Fruit fly (Drosophila melanogaster) whole organism, embryonic: ENCODE measurements around the gene CG33281.
A peak's percentile ranks its signal among the peaks of the same experiment; 100 is the strongest.

Experiments used
- Adf1 ChIP-seq: fragments of 200-800 bp; sonication (Bioruptor generic); IDR thresholded peaks from 2 replicates; pipeline ENCODE4 v1.3.6; 2022; ENCODE audit warnings: missing biosample characterization, missing genetic modification characterization
- BEAF-32 ChIP-seq: fragments of 200-800 bp; sonication (Bioruptor generic); optimal IDR thresholded peaks from 3 replicates; lab custom pipeline; 2017; ENCODE audit warnings: missing biosample characterization, missing genetic modification characterization, mild to moderate bottlenecking, moderate library complexity, missing genetic modification reagents
- CG10321 ChIP-seq: fragments of 200-800 bp; sonication (Bioruptor generic); IDR thresholded peaks from 2 replicates; pipeline ENCODE4 v1.3.6; 2022; ENCODE audit warnings: missing biosample characterization, missing genetic modification characterization
- CG10654 ChIP-seq: fragments of 200-800 bp; sonication (Bioruptor generic); optimal IDR thresholded peaks from 2 replicates; lab custom pipeline; 2016; ENCODE audit warnings: missing biosample characterization, missing genetic modification characterization
- CG11456 ChIP-seq: fragments of 200-800 bp; sonication (Bioruptor generic); IDR thresholded peaks from 3 replicates; pipeline ENCODE4 v1.3.6; 2022; ENCODE audit warnings: missing biosample characterization, missing genetic modification characterization
- CG12942 ChIP-seq: fragments of 200-800 bp; sonication (Bioruptor generic); optimal IDR thresholded peaks from 3 replicates; lab custom pipeline; 2016; ENCODE audit warnings: missing biosample characterization, missing genetic modification characterization
- CG13424 ChIP-seq: fragments of 200-800 bp; sonication (Bioruptor generic); optimal IDR thresholded peaks from 2 replicates; lab custom pipeline; 2019; ENCODE audit warnings: missing biosample characterization, mild to moderate bottlenecking, missing genetic modification characterization, moderate library complexity
- CG16815 ChIP-seq: fragments of 200-800 bp; sonication (Bioruptor generic); optimal IDR thresholded peaks from 3 replicates; lab custom pipeline; 2017; ENCODE audit warnings: missing biosample characterization, mild to moderate bottlenecking, missing genetic modification characterization
- CG17361 ChIP-seq: fragments of 200-800 bp; sonication (Bioruptor generic); IDR thresholded peaks from 3 replicates; pipeline ENCODE4 v1.3.6; 2022; ENCODE audit warnings: missing biosample characterization, missing genetic modification characterization
- CG1792 ChIP-seq: fragments of 200-800 bp; sonication (Bioruptor generic); optimal IDR thresholded peaks from 2 replicates; lab custom pipeline; 2016; ENCODE audit warnings: missing biosample characterization, missing genetic modification characterization
- CG2889 ChIP-seq: fragments of 200-800 bp; sonication (Bioruptor generic); IDR thresholded peaks from 3 replicates; pipeline ENCODE4 v1.3.6; 2022; ENCODE audit warnings: missing biosample characterization, missing genetic modification characterization
- CG31365 ChIP-seq: fragments of 200-800 bp; sonication (Bioruptor generic); optimal IDR thresholded peaks from 2 replicates; lab custom pipeline; 2018; ENCODE audit warnings: missing biosample characterization, mild to moderate bottlenecking, missing genetic modification characterization
- CG31441 ChIP-seq: fragments of 200-800 bp; sonication (Bioruptor generic); IDR thresholded peaks from 2 replicates; pipeline ENCODE4 v1.3.6; 2022; ENCODE audit warnings: missing biosample characterization, missing genetic modification characterization
- CG34422 ChIP-seq: fragments of 200-800 bp; sonication (Bioruptor generic); IDR thresholded peaks from 3 replicates; pipeline ENCODE4 v1.3.6; 2022; ENCODE audit warnings: missing biosample characterization, missing genetic modification characterization
- CG4282 ChIP-seq: fragments of 200-800 bp; sonication (Bioruptor generic); optimal IDR thresholded peaks from 2 replicates; lab custom pipeline; 2016; ENCODE audit warnings: missing biosample characterization, missing genetic modification characterization
- CG6272 ChIP-seq: fragments of 200-800 bp; sonication (Bioruptor generic); IDR thresholded peaks from 2 replicates; pipeline ENCODE4 v1.3.6; 2022; ENCODE audit warnings: missing biosample characterization, missing genetic modification characterization
- CG7839 ChIP-seq: fragments of 200-800 bp; sonication (Bioruptor generic); optimal IDR thresholded peaks from 3 replicates; lab custom pipeline; 2018; ENCODE audit warnings: missing biosample characterization, mild to moderate bottlenecking, missing genetic modification characterization, moderate library complexity
- CG7963 ChIP-seq: fragments of 200-800 bp; sonication (Bioruptor generic); IDR thresholded peaks from 3 replicates; pipeline ENCODE4 v1.3.6; 2022; ENCODE audit warnings: missing biosample characterization, missing genetic modification characterization; ENCODE audit not compliant: partially characterized antibody
- CG7987 ChIP-seq: fragments of 200-800 bp; sonication (Bioruptor generic); optimal IDR thresholded peaks from 2 replicates; lab custom pipeline; 2018; ENCODE audit warnings: missing biosample characterization, mild to moderate bottlenecking, missing genetic modification characterization, moderate library complexity
- CG8765 ChIP-seq: fragments of 200-800 bp; sonication (Bioruptor generic); IDR thresholded peaks from 2 replicates; pipeline ENCODE4 v1.3.6; 2022; ENCODE audit warnings: missing biosample characterization, missing genetic modification characterization
- CG9932 ChIP-seq: fragments of 200-800 bp; sonication (Bioruptor generic); IDR thresholded peaks from 2 replicates; pipeline ENCODE4 v1.3.6; 2022; ENCODE audit warnings: missing biosample characterization, missing genetic modification characterization
- CoRest ChIP-seq: fragments of 200-800 bp; sonication (Bioruptor generic); optimal IDR thresholded peaks from 3 replicates; lab custom pipeline; 2018; ENCODE audit warnings: missing biosample characterization, mild to moderate bottlenecking, missing genetic modification characterization, moderate library complexity
- Drgx ChIP-seq: fragments of 200-800 bp; sonication (Bioruptor generic); IDR thresholded peaks from 2 replicates; pipeline ENCODE4 v1.3.6; 2022; ENCODE audit warnings: missing biosample characterization, missing genetic modification characterization
- E2f1 ChIP-seq: fragments of 200-800 bp; sonication (Bioruptor generic); IDR thresholded peaks from 2 replicates; pipeline ENCODE4 v1.3.6; 2022; ENCODE audit warnings: missing biosample characterization, missing genetic modification characterization
- Ets65A ChIP-seq: fragments of 200-800 bp; sonication (Bioruptor generic); peaks from one replicate; lab custom pipeline; 2016; ENCODE audit warnings: missing biosample characterization, missing genetic modification characterization
- Hmr ChIP-seq: fragments of 200-800 bp; sonication (Bioruptor generic); optimal IDR thresholded peaks from 3 replicates; lab custom pipeline; 2017; ENCODE audit warnings: mild to moderate bottlenecking, missing biosample characterization, missing genetic modification reagents, missing genetic modification characterization
- Lim3 ChIP-seq: fragments of 200-800 bp; sonication (Bioruptor generic); IDR thresholded peaks from 2 replicates; pipeline ENCODE4 v1.3.6; 2022; ENCODE audit warnings: missing biosample characterization, missing genetic modification characterization
- NC2β ChIP-seq: fragments of 200-800 bp; sonication (Bioruptor generic); optimal IDR thresholded peaks from 2 replicates; lab custom pipeline; 2016; ENCODE audit warnings: missing biosample characterization, missing genetic modification characterization
- Oli ChIP-seq: fragments of 200-800 bp; sonication (Bioruptor generic); optimal IDR thresholded peaks from 2 replicates; lab custom pipeline; 2018; ENCODE audit warnings: missing biosample characterization, mild to moderate bottlenecking, missing genetic modification characterization, moderate library complexity
- Sry-δ ChIP-seq: fragments of 200-800 bp; sonication (Bioruptor generic); optimal IDR thresholded peaks from 2 replicates; lab custom pipeline; 2016; ENCODE audit warnings: missing biosample characterization, missing genetic modification characterization
- ap ChIP-seq: fragments of 200-800 bp; sonication (Bioruptor generic); IDR thresholded peaks from 2 replicates; pipeline ENCODE4 v1.3.6; 2022; ENCODE audit warnings: missing biosample characterization, missing genetic modification characterization
- bsh ChIP-seq, 2 experiments: fragments of 200-800 bp; sonication (Bioruptor generic); optimal IDR thresholded peaks; 2 replicates each; lab custom pipeline; 2017 to 2018; ENCODE audit warnings: mild to moderate bottlenecking in 2 of 2, missing biosample characterization in 2 of 2, missing genetic modification characterization in 2 of 2, moderate library complexity in 1 of 2
- cg ChIP-seq: fragments of 200-800 bp; sonication (Bioruptor generic); optimal IDR thresholded peaks from 3 replicates; lab custom pipeline; 2019; ENCODE audit warnings: missing biosample characterization, mild to moderate bottlenecking, missing genetic modification characterization, moderate library complexity
- chinmo ChIP-seq: fragments of 200-800 bp; sonication (Bioruptor generic); IDR thresholded peaks from 4 replicates; pipeline ENCODE4 v1.3.6; 2022; ENCODE audit warnings: missing biosample characterization, missing genetic modification characterization; ENCODE audit not compliant: partially characterized antibody
- croc ChIP-seq: fragments of 200-800 bp; sonication (Bioruptor generic); conservative IDR thresholded peaks from 3 replicates; pipeline ENCODE4 v1.3.6; 2022; ENCODE audit warnings: missing biosample characterization, missing genetic modification characterization
- dimm ChIP-seq: fragments of 200-800 bp; sonication (Bioruptor generic); IDR thresholded peaks from 2 replicates; pipeline ENCODE4 v1.3.6; 2022; ENCODE audit warnings: missing biosample characterization, missing genetic modification characterization
- dysf ChIP-seq: fragments of 200-800 bp; sonication (Bioruptor generic); IDR thresholded peaks from 3 replicates; pipeline ENCODE4 v1.3.6; 2022; ENCODE audit warnings: missing biosample characterization, missing genetic modification characterization
- exex ChIP-seq: fragments of 200-800 bp; sonication (Bioruptor generic); optimal IDR thresholded peaks from 4 replicates; lab custom pipeline; 2018; ENCODE audit warnings: missing biosample characterization, mild to moderate bottlenecking, missing genetic modification characterization, moderate library complexity
- eyg ChIP-seq: fragments of 200-800 bp; sonication (Bioruptor generic); optimal IDR thresholded peaks from 3 replicates; lab custom pipeline; 2016; ENCODE audit warnings: missing biosample characterization, missing genetic modification characterization
- fd96Cb ChIP-seq: fragments of 200-800 bp; sonication (Bioruptor generic); optimal IDR thresholded peaks from 2 replicates; lab custom pipeline; 2018; ENCODE audit warnings: missing biosample characterization, mild to moderate bottlenecking, missing genetic modification characterization, moderate library complexity
- fu2 ChIP-seq: fragments of 200-800 bp; sonication (Bioruptor generic); optimal IDR thresholded peaks from 2 replicates; lab custom pipeline; 2016; ENCODE audit warnings: missing biosample characterization, missing genetic modification characterization
- grau ChIP-seq: fragments of 200-800 bp; optimal IDR thresholded peaks from 3 replicates; lab custom pipeline; 2019; ENCODE audit warnings: missing biosample characterization, mild to moderate bottlenecking, missing genetic modification characterization, moderate library complexity
- ind ChIP-seq: fragments of 200-800 bp; sonication (Bioruptor generic); optimal IDR thresholded peaks from 3 replicates; lab custom pipeline; 2016; ENCODE audit warnings: missing biosample characterization, missing genetic modification characterization
- jing ChIP-seq: fragments of 200-800 bp; sonication (Bioruptor generic); optimal IDR thresholded peaks from 2 replicates; lab custom pipeline; 2018; ENCODE audit warnings: missing biosample characterization, mild to moderate bottlenecking, missing genetic modification characterization
- kni ChIP-seq: fragments of 200-800 bp; sonication (Bioruptor generic); optimal IDR thresholded peaks from 3 replicates; lab custom pipeline; 2017; ENCODE audit warnings: mild to moderate bottlenecking, missing biosample characterization, missing genetic modification reagents, missing genetic modification characterization
- maf-S ChIP-seq: fragments of 200-800 bp; sonication (Bioruptor generic); optimal IDR thresholded peaks from 2 replicates; lab custom pipeline; 2016; ENCODE audit warnings: missing biosample characterization, missing genetic modification characterization
- mirr ChIP-seq: fragments of 200-800 bp; sonication (Bioruptor generic); optimal IDR thresholded peaks from 3 replicates; lab custom pipeline; 2018; ENCODE audit warnings: missing biosample characterization, mild to moderate bottlenecking, missing genetic modification characterization
- pnt ChIP-seq: fragments of 200-800 bp; sonication (Bioruptor generic); optimal IDR thresholded peaks from 3 replicates; lab custom pipeline; 2016; ENCODE audit warnings: missing biosample characterization, missing genetic modification characterization
- shn ChIP-seq: fragments of 200-800 bp; sonication (Bioruptor generic); optimal IDR thresholded peaks from 3 replicates; lab custom pipeline; 2016; ENCODE audit warnings: missing biosample characterization, missing genetic modification characterization
- sisA ChIP-seq: fragments of 200-800 bp; sonication (Bioruptor generic); IDR thresholded peaks from 2 replicates; pipeline ENCODE4 v1.3.6; 2022; ENCODE audit warnings: missing biosample characterization, missing genetic modification characterization
- unpg ChIP-seq: fragments of 200-800 bp; sonication (Bioruptor generic); optimal IDR thresholded peaks from 3 replicates; lab custom pipeline; 2018; ENCODE audit warnings: missing biosample characterization, mild to moderate bottlenecking, missing genetic modification characterization, moderate library complexity
- zfh1 ChIP-seq: fragments of 200-800 bp; sonication (Bioruptor generic); IDR thresholded peaks from 3 replicates; pipeline ENCODE4 v1.3.6; 2022; ENCODE audit warnings: missing biosample characterization, missing genetic modification characterization

Gene CG33281

DNA sequence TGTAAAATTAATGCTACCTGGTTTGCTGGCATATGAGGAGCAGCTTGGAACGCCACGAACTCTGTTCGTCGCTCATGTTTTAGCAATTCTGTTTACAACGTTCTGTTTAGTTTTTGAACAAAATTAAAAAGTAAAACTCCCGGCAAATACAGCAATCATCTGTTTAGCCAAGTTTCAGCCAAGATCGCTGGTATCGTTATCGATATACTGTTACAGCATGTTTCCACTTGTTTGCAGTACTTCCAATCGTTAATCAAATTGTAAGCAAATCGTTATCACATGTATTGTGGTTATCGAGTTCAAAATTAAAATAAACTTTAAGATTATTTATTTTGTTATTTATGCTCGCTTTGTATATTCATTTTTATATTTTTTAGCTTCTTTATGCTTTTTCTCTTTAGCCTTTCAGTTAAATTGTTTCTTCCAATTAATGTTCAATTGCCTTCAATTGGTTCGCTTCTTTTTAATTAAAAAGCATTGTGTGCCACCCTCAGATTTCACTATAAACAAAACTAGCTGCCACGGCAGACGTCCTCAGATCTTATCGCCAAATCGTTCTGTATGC is 4.2 kb upstream of the CG33281 start, which contains the start of the genes Fign and CG8837 (continued):
- TF ChIP-seq Lim3 (GFP tag; lab: Robert Waterston, UW) = no peak
- peak; percentile 65 for TF ChIP-seq Sry-δ (GFP tag; lab: Kevin White, UChicago)
- TF ChIP-seq CG31365 = no peak
- no peak for TF ChIP-seq dysf (GFP tag; lab: Robert Waterston, UW)
- no peak for TF ChIP-seq CG12942 (GFP tag; lab: Kevin White, UChicago)
- no peak for TF ChIP-seq CG6272
- no peak for TF ChIP-seq zfh1 (GFP tag; lab: Robert Waterston, UW)
- TF ChIP-seq NC2β (GFP tag; lab: Kevin White, UChicago) = no peak
- no peak for TF ChIP-seq unpg (GFP tag; lab: Kevin White, UChicago)
- TF ChIP-seq CG1792 (GFP tag; lab: Kevin White, UChicago) = no peak
- no peak for TF ChIP-seq croc (GFP tag; lab: Robert Waterston, UW)
- TF ChIP-seq eyg (GFP tag; lab: Kevin White, UChicago) = no peak
- TF ChIP-seq fd96Cb (tag; lab: Kevin White, UChicago) = no peak
- TF ChIP-seq CG7987 = no peak
- no peak for TF ChIP-seq CG31441 (GFP tag; lab: Robert Waterston, UW)
- TF ChIP-seq cg (GFP tag; lab: Kevin White, UChicago) = no peak
- no peak for TF ChIP-seq grau (tag; lab: Kevin White, UChicago)
- TF ChIP-seq CG7839 = no peak
- no peak for TF ChIP-seq kni
- no peak for TF ChIP-seq CG10654
- no peak for TF ChIP-seq CG16815 (GFP tag; lab: Kevin White, UChicago)
- no peak for TF ChIP-seq Oli
- no peak for TF ChIP-seq CG2889 (GFP tag; lab: Robert Waterston, UW)
- no peak for TF ChIP-seq dimm
- peak; percentile 68; the same call in 1 of the 4 replicates for TF ChIP-seq chinmo (GFP tag; lab: Robert Waterston, UW)
- no peak for TF ChIP-seq ind (GFP tag; lab: Kevin White, UChicago)
- no peak for TF ChIP-seq CG34422 (GFP tag; lab: Robert Waterston, UW)
- no peak for TF ChIP-seq CG8765 (GFP tag; lab: Robert Waterston, UW)
- no peak for TF ChIP-seq CG10321
- TF ChIP-seq Hmr = no peak
- no peak for TF ChIP-seq E2f1 (GFP tag; lab: Robert Waterston, UW)
- no peak for TF ChIP-seq pnt (GFP tag; lab: Kevin White, UChicago)
- no peak for TF ChIP-seq exex (tag; lab: Kevin White, UChicago)
- no peak for TF ChIP-seq Adf1 (GFP tag; lab: Robert Waterston, UW)
- no peak for TF ChIP-seq ap (GFP tag; lab: Robert Waterston, UW)
- TF ChIP-seq mirr = no peak
- TF ChIP-seq CG4282 (GFP tag; lab: Kevin White, UChicago) = no peak
- TF ChIP-seq shn = no peak
- TF ChIP-seq maf-S (GFP tag; lab: Kevin White, UChicago) = no peak
- TF ChIP-seq CG7963 (GFP tag; lab: Robert Waterston, UW) = peak; percentile 96
- no peak for TF ChIP-seq fu2 (GFP tag; lab: Kevin White, UChicago)
- peak; percentile 50 for TF ChIP-seq BEAF-32 (GFP tag; lab: Kevin White, UChicago)
- no peak for TF ChIP-seq bsh (GFP tag; optimal IDR thresholded peaks at IDR 0.05; lab: Kevin White, UChicago)
- no peak for TF ChIP-seq Ets65A
- TF ChIP-seq Drgx (GFP tag; lab: Robert Waterston, UW) = no peak
- no peak for TF ChIP-seq jing (GFP tag; lab: Kevin White, UChicago)
- TF ChIP-seq CG9932 (GFP tag; lab: Robert Waterston, UW) = no peak
- TF ChIP-seq CG11456 (GFP tag; lab: Robert Waterston, UW) = no peak
- TF ChIP-seq CG17361 (GFP tag; lab: Robert Waterston, UW) = no peak
- TF ChIP-seq CG13424 = no peak
- TF ChIP-seq sisA (GFP tag; lab: Robert Waterston, UW) = no peak
- peak; percentile 51 for TF ChIP-seq CoRest (tag; lab: Kevin White, UChicago)
